Fruit fly (Drosophila melanogaster) whole organism, embryonic: Measurements from ENCODE around the gene Rbm13.

Experiments used
- B-H1 ChIP-seq: fragments of 200-800 bp; sonication (Bioruptor generic); IDR thresholded peaks from 3 replicates; pipeline ENCODE4 v1.3.6; 2022; ENCODE audit warnings: missing biosample characterization, missing genetic modification characterization
- CG10274 ChIP-seq: fragments of 200-800 bp; sonication (Bioruptor generic); optimal IDR thresholded peaks from 3 replicates; lab custom pipeline; 2017; ENCODE audit warnings: missing biosample characterization, mild to moderate bottlenecking, missing genetic modification characterization
- CG10959 ChIP-seq: fragments of 200-800 bp; sonication (Bioruptor generic); IDR thresholded peaks from 2 replicates; pipeline ENCODE4 v1.3.6; 2022; ENCODE audit warnings: missing biosample characterization, missing genetic modification characterization
- CG12104 ChIP-seq: fragments of 200-800 bp; sonication (Bioruptor generic); optimal IDR thresholded peaks from 3 replicates; lab custom pipeline; 2016; ENCODE audit warnings: missing biosample characterization, missing genetic modification characterization
- CG12236 ChIP-seq: fragments of 200-800 bp; sonication (Bioruptor generic); optimal IDR thresholded peaks from 2 replicates; lab custom pipeline; 2016; ENCODE audit warnings: missing biosample characterization, missing genetic modification characterization
- CG13287 ChIP-seq: fragments of 200-800 bp; sonication (Bioruptor generic); IDR thresholded peaks from 2 replicates; pipeline ENCODE4 v1.3.6; 2022; ENCODE audit warnings: missing biosample characterization, missing genetic modification characterization; ENCODE audit not compliant: partially characterized antibody
- CG17802 ChIP-seq: fragments of 200-800 bp; sonication (Bioruptor generic); optimal IDR thresholded peaks from 2 replicates; lab custom pipeline; 2018; ENCODE audit warnings: missing biosample characterization, mild to moderate bottlenecking, missing genetic modification characterization, moderate library complexity
- CG1832 ChIP-seq: fragments of 200-800 bp; sonication (Bioruptor generic); optimal IDR thresholded peaks from 2 replicates; lab custom pipeline; 2017; ENCODE audit warnings: missing biosample characterization, mild to moderate bottlenecking, missing genetic modification characterization, inconsistent platforms
- CG2120 ChIP-seq: fragments of 200-800 bp; sonication (Bioruptor generic); optimal IDR thresholded peaks from 3 replicates; lab custom pipeline; 2016; ENCODE audit warnings: missing biosample characterization, missing genetic modification characterization
- CG3163 ChIP-seq: fragments of 200-800 bp; sonication (Bioruptor generic); optimal IDR thresholded peaks from 3 replicates; lab custom pipeline; 2016; ENCODE audit warnings: missing biosample characterization, missing genetic modification characterization
- CG34422 ChIP-seq: fragments of 200-800 bp; sonication (Bioruptor generic); IDR thresholded peaks from 3 replicates; pipeline ENCODE4 v1.3.6; 2022; ENCODE audit warnings: missing biosample characterization, missing genetic modification characterization
- CG42726 ChIP-seq: fragments of 200-800 bp; sonication (Bioruptor generic); IDR thresholded peaks from 2 replicates; pipeline ENCODE4 v1.3.6; 2022; ENCODE audit warnings: missing biosample characterization, missing genetic modification characterization; ENCODE audit not compliant: partially characterized antibody
- CG43689 ChIP-seq: fragments of 200-800 bp; sonication (Bioruptor generic); IDR thresholded peaks from 2 replicates; pipeline ENCODE4 v1.3.6; 2022; ENCODE audit warnings: missing biosample characterization, missing genetic modification characterization
- CG4820 ChIP-seq: fragments of 200-800 bp; sonication (Bioruptor generic); optimal IDR thresholded peaks from 3 replicates; lab custom pipeline; 2016; ENCODE audit warnings: missing biosample characterization, missing genetic modification characterization
- CG4854 ChIP-seq: fragments of 200-800 bp; sonication (Bioruptor generic); optimal IDR thresholded peaks from 2 replicates; lab custom pipeline; 2016; ENCODE audit warnings: missing biosample characterization, missing genetic modification characterization, inconsistent platforms
- CG5245 ChIP-seq: fragments of 200-800 bp; sonication (Bioruptor generic); optimal IDR thresholded peaks from 3 replicates; lab custom pipeline; 2016; ENCODE audit warnings: missing biosample characterization, missing genetic modification characterization
- CG6175 ChIP-seq: fragments of 200-800 bp; sonication (Bioruptor generic); IDR thresholded peaks from 3 replicates; pipeline ENCODE4 v1.3.6; 2022; ENCODE audit warnings: missing biosample characterization, missing genetic modification characterization
- CG6854 ChIP-seq: fragments of 200-800 bp; sonication (Bioruptor generic); optimal IDR thresholded peaks from 3 replicates; lab custom pipeline; 2017; ENCODE audit warnings: missing biosample characterization, mild to moderate bottlenecking, missing genetic modification characterization
- CG9797 ChIP-seq: fragments of 200-800 bp; sonication (Bioruptor generic); optimal IDR thresholded peaks from 3 replicates; lab custom pipeline; 2018; ENCODE audit warnings: missing biosample characterization, mild to moderate bottlenecking, missing genetic modification characterization
- Dfd ChIP-seq, 2 experiments: fragments of >200 bp; optimal IDR thresholded peaks; 2 replicates each; lab custom pipeline; 2017; ENCODE audit warnings: missing biosample characterization in 2 of 2, missing genetic modification characterization in 2 of 2
- Dref ChIP-seq: fragments of 200-800 bp; sonication (Bioruptor generic); IDR thresholded peaks from 2 replicates; pipeline ENCODE4 v1.3.6; 2022; ENCODE audit warnings: missing biosample characterization, missing genetic modification characterization
- Hr3 ChIP-seq: fragments of 200-800 bp; sonication (Bioruptor generic); optimal IDR thresholded peaks from 3 replicates; lab custom pipeline; 2016; ENCODE audit warnings: missing biosample characterization, missing genetic modification characterization
- Hr39 ChIP-seq: fragments of >200 bp; optimal IDR thresholded peaks from 2 replicates; lab custom pipeline; 2017
- NC2β ChIP-seq: fragments of 200-800 bp; sonication (Bioruptor generic); optimal IDR thresholded peaks from 2 replicates; lab custom pipeline; 2016; ENCODE audit warnings: missing biosample characterization, missing genetic modification characterization
- Nf-YC ChIP-seq: fragments of 200-800 bp; optimal IDR thresholded peaks from 3 replicates; lab custom pipeline; 2019; ENCODE audit warnings: missing biosample characterization, mild to moderate bottlenecking, missing genetic modification characterization, moderate library complexity
- PHDP ChIP-seq: fragments of 200-800 bp; sonication (Bioruptor generic); optimal IDR thresholded peaks from 3 replicates; lab custom pipeline; 2018; ENCODE audit warnings: missing biosample characterization, mild to moderate bottlenecking, missing genetic modification characterization, moderate library complexity
- Ravus ChIP-seq: fragments of 200-800 bp; sonication (Bioruptor generic); IDR thresholded peaks from 2 replicates; pipeline ENCODE4 v1.3.6; 2022; ENCODE audit warnings: missing biosample characterization, missing genetic modification characterization
- Scr ChIP-seq: fragments of 200-800 bp; sonication (Bioruptor generic); IDR thresholded peaks from 2 replicates; pipeline ENCODE4 v1.3.6; 2022; ENCODE audit warnings: missing biosample characterization, missing genetic modification characterization; ENCODE audit not compliant: partially characterized antibody
- Six4 ChIP-seq: fragments of 200-800 bp; sonication (Bioruptor generic); optimal IDR thresholded peaks from 2 replicates; lab custom pipeline; 2016; ENCODE audit warnings: missing biosample characterization, missing genetic modification characterization
- Sry-δ ChIP-seq: fragments of 200-800 bp; sonication (Bioruptor generic); optimal IDR thresholded peaks from 2 replicates; lab custom pipeline; 2016; ENCODE audit warnings: missing biosample characterization, missing genetic modification characterization
- Trl ChIP-seq, 3 experiments: fragments of >200 bp in 2 of 3; fragments of 200-800 bp in 1 of 3; sonication (Bioruptor generic) in 1 of 3; optimal IDR thresholded peaks; 2 replicates in 1 of 3; 3 replicates in 2 of 3; lab custom pipeline; 2016 to 2017; ENCODE audit warnings: missing biosample characterization in 1 of 3, missing genetic modification characterization in 1 of 3
- bab2 ChIP-seq: fragments of 200-800 bp; sonication (Bioruptor generic); optimal IDR thresholded peaks from 2 replicates; lab custom pipeline; 2016; ENCODE audit warnings: missing biosample characterization, missing genetic modification characterization
- bowl ChIP-seq: fragments of 200-800 bp; sonication (Bioruptor generic); IDR thresholded peaks from 2 replicates; pipeline ENCODE4 v1.3.6; 2022; ENCODE audit warnings: missing biosample characterization, missing genetic modification characterization
- cwo ChIP-seq: fragments of 200-800 bp; sonication (Bioruptor generic); optimal IDR thresholded peaks from 3 replicates; lab custom pipeline; 2017; ENCODE audit warnings: missing biosample characterization, missing genetic modification characterization, mild to moderate bottlenecking, moderate library complexity, missing genetic modification reagents
- dmrt99B ChIP-seq: fragments of 200-800 bp; sonication (Bioruptor generic); optimal IDR thresholded peaks from 2 replicates; lab custom pipeline; 2018; ENCODE audit warnings: missing biosample characterization, mild to moderate bottlenecking, missing genetic modification characterization, moderate library complexity
- fd102C ChIP-seq: fragments of 200-800 bp; sonication (Bioruptor generic); optimal IDR thresholded peaks from 2 replicates; lab custom pipeline; 2018; ENCODE audit warnings: missing biosample characterization, mild to moderate bottlenecking, missing genetic modification characterization, moderate library complexity
- her ChIP-seq: fragments of 200-800 bp; sonication (Bioruptor generic); optimal IDR thresholded peaks from 2 replicates; lab custom pipeline; 2016; ENCODE audit warnings: missing biosample characterization, missing genetic modification characterization
- jumu ChIP-seq: fragments of 200-800 bp; sonication (Bioruptor generic); optimal IDR thresholded peaks from 3 replicates; lab custom pipeline; 2016; ENCODE audit warnings: missing biosample characterization, missing genetic modification characterization
- klu ChIP-seq: fragments of 200-800 bp; sonication (Bioruptor generic); IDR thresholded peaks from 2 replicates; pipeline ENCODE4 v1.3.6; 2022; ENCODE audit warnings: missing biosample characterization, missing genetic modification characterization
- knrl ChIP-seq: fragments of 200-800 bp; sonication (Bioruptor generic); IDR thresholded peaks from 3 replicates; pipeline ENCODE4 v1.3.6; 2022; ENCODE audit warnings: missing biosample characterization, missing genetic modification characterization; ENCODE audit not compliant: partially characterized antibody
- nmo ChIP-seq: fragments of 200-800 bp; sonication (Bioruptor generic); optimal IDR thresholded peaks from 2 replicates; lab custom pipeline; 2018; ENCODE audit warnings: missing biosample characterization, mild to moderate bottlenecking, missing genetic modification characterization, moderate library complexity
- otp ChIP-seq: fragments of 200-800 bp; sonication (Bioruptor generic); IDR thresholded peaks from 3 replicates; pipeline ENCODE4, ENCODE4 v1.3.6; 2022; ENCODE audit warnings: missing biosample characterization, missing genetic modification characterization
- pita ChIP-seq: fragments of 200-800 bp; sonication (Bioruptor generic); optimal IDR thresholded peaks from 2 replicates; lab custom pipeline; 2017; ENCODE audit warnings: missing biosample characterization, mild to moderate bottlenecking, missing genetic modification characterization
- ranshi ChIP-seq: fragments of 200-800 bp; sonication (Bioruptor generic); IDR thresholded peaks from 2 replicates; pipeline ENCODE4 v1.3.6; 2022; ENCODE audit warnings: missing biosample characterization, missing genetic modification characterization
- sim ChIP-seq: fragments of 200-800 bp; sonication (Bioruptor generic); IDR thresholded peaks from 2 replicates; pipeline ENCODE4 v1.3.6; 2022; ENCODE audit warnings: missing biosample characterization, missing genetic modification characterization
- sima ChIP-seq: fragments of 200-800 bp; sonication (Bioruptor generic); optimal IDR thresholded peaks from 2 replicates; lab custom pipeline; 2016; ENCODE audit warnings: missing biosample characterization, missing genetic modification characterization
- tll ChIP-seq, 2 experiments: fragments of 200-800 bp in 1 of 2; fragments of >200 bp in 1 of 2; sonication (Bioruptor generic) in 1 of 2; optimal IDR thresholded peaks; 2 replicates each; lab custom pipeline; 2017 to 2019; ENCODE audit warnings: missing biosample characterization in 2 of 2, missing genetic modification characterization in 2 of 2, mild to moderate bottlenecking in 1 of 2, moderate library complexity in 1 of 2
- vvl ChIP-seq: fragments of 200-800 bp; sonication (Bioruptor generic); IDR thresholded peaks from 2 replicates; pipeline ENCODE4 v1.3.6; 2022; ENCODE audit warnings: missing biosample characterization, missing genetic modification characterization
- yki ChIP-seq: fragments of >200 bp; optimal IDR thresholded peaks from 3 replicates; lab custom pipeline; 2018
- zf30C ChIP-seq: fragments of 200-800 bp; sonication (Bioruptor generic); optimal IDR thresholded peaks from 3 replicates; lab custom pipeline; 2018; ENCODE audit warnings: missing biosample characterization, mild to moderate bottlenecking, missing genetic modification characterization

The Rbm13 gene

DNA sequence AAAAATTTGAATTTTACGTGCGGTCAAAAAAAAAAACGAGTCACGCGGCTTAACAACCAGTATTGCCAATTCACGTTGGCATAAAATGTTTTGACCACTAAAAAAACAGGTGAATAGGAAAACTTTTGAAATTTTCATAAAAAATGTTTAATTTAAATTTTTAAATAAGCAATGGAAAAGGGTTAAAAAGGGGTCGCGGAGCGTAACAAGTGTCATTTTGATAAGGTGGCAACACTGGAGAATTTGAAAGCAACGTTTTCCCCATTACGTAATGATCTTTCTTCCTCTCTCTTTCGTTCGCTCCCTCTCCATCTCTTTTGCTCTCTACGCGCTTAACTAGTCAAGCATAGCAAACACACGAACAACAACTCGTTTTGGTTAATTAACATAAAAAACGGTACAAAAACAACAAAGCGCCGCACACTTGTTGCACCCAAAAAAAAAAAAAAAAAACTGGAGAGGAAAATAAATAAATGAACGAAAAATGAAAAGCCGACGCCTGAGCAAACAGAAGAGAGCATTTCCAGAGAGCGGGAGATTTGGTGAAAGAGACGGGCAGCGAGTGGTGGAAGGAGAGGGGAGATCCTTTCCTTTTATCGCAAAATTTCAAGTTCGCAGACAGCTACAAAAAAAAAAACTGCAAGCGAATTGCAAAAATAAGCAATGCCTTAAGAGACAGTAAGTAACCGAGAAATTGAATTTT is 7.0 kb upstream of the Rbm13 start (continued):
- TF ChIP-seq dmrt99B (tag; lab: Kevin White, UChicago) (peak; percentile 90), sim (GFP tag; lab: Robert Waterston, UW) (no peak), Dref (no peak), CG6175 (GFP tag; lab: Robert Waterston, UW) (no peak), CG2120 (peak; percentile 67), CG3163 (GFP tag; lab: Kevin White, UChicago) (no peak), CG9797 (GFP tag; lab: Kevin White, UChicago) (peak; percentile 7), sima (GFP tag; lab: Kevin White, UChicago) (no peak), CG42726 (GFP tag; lab: Robert Waterston, UW) (0 out of 2 replicates have a peak, but pooled peaks have one; percentile 7), CG1832 (GFP tag; lab: Kevin White, UChicago) (no peak), CG12104 (no peak), CG4820 (peak; percentile 56), Dfd (GFP tag; optimal IDR thresholded peaks at IDR 0.05; lab: Kevin White, UChicago) (no peak), PHDP (peak; percentile 87), CG10959 (GFP tag; lab: Robert Waterston, UW) (peak; percentile 52), NC2β (peak; percentile 67), vvl (GFP tag; lab: Robert Waterston, UW) (peak; percentile 91), CG5245 (GFP tag; lab: Kevin White, UChicago) (peak; percentile 59), bab2 (GFP tag; lab: Kevin White, UChicago) (peak; percentile 58), CG10274 (GFP tag; lab: Kevin White, UChicago) (peak; percentile 8), ranshi (GFP tag; lab: Robert Waterston, UW) (peak; percentile 70), nmo (GFP tag; lab: Kevin White, UChicago) (peak; percentile 84), Trl (optimal IDR thresholded peaks at IDR 0.05; lab: Kevin White, UChicago) (peak; percentile 51 to 56), Trl (GFP tag; optimal IDR thresholded peaks at IDR 0.05; lab: Kevin White, UChicago) (peak; percentile 52), klu (no peak), CG12236 (GFP tag; lab: Kevin White, UChicago) (peak; percentile 39), zf30C (GFP tag; lab: Kevin White, UChicago) (no peak), CG13287 (GFP tag; lab: Robert Waterston, UW) (no peak), Ravus (GFP tag; lab: Robert Waterston, UW) (peak; percentile 25), Nf-YC (peak; percentile 23), cwo (GFP tag; lab: Kevin White, UChicago) (peak; percentile 61), bowl (0 out of 2 replicates have a peak, but pooled peaks have one; percentile 26), pita (no peak), Six4 (peak; percentile 63), otp (GFP tag; lab: Robert Waterston, UW) (peak; percentile 74; the same call in 1 of the 3 replicates), CG6854 (GFP tag; lab: Kevin White, UChicago) (peak; percentile 39), CG43689 (GFP tag; lab: Robert Waterston, UW) (no peak), B-H1 (GFP tag; lab: Robert Waterston, UW) (peak; percentile 55; the same call in 2 of the 3 replicates), yki (lab: Kevin White, UChicago) (no peak), CG17802 (tag; lab: Kevin White, UChicago) (peak; percentile 59), CG34422 (peak; percentile 58; the same call in 1 of the 3 replicates), Hr3 (GFP tag; lab: Kevin White, UChicago) (peak; percentile 66), Sry-δ (peak; percentile 11), Hr39 (no peak), CG4854 (GFP tag; lab: Kevin White, UChicago) (no peak), jumu (GFP tag; lab: Kevin White, UChicago) (no peak), her (GFP tag; lab: Kevin White, UChicago) (peak; percentile 18), tll (GFP tag; optimal IDR thresholded peaks at IDR 0.05; lab: Kevin White, UChicago) (no peak), knrl (GFP tag; lab: Robert Waterston, UW) (no peak), Scr (GFP tag; lab: Robert Waterston, UW) (no peak), fd102C (GFP tag; lab: Kevin White, UChicago) (no peak)
